Worm (Caenorhabditis elegans): ENCODE results near the gene cex-2.

The cex-2 gene

DNA sequence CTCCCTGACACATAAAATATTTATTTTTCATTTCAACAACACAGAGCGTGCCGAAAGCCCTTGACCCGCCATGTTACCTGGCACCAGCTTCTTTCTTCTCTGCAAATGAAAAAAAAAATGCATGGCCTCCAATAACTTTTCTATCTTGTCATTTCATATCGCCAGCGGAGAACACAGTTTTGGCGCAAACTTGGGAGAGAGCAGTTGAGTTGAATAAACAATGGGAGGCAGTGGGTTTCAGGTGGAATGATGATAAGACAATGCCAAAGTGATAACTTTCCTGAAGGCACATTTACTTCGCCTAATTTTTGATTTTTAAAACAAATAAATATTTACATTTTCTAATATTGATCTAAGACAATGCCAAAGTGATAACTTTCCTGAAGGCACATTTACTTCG, 34.0 kb downstream of the cex-2 start:
- TF ChIP-seq nhr-12 (tag; optimal IDR thresholded peaks at IDR 0.05) (no peak), hlh-1 (tag; optimal IDR thresholded peaks at IDR 0.05) (no peak), unc-62 (GFP tag; optimal IDR thresholded peaks at IDR 0.05) (no peak), flh-1 (GFP tag; optimal IDR thresholded peaks at IDR 0.05) (no peak), sem-2 (GFP tag; optimal IDR thresholded peaks at IDR 0.05) (no peak), nhr-28 (tag; optimal IDR thresholded peaks at IDR 0.05) (no peak), ham-2 (GFP tag; optimal IDR thresholded peaks at IDR 0.05) (no peak), sptf-1 (tag; optimal IDR thresholded peaks at IDR 0.05) (no peak), lsy-2 (tag; optimal IDR thresholded peaks at IDR 0.05) (no peak), lin-13 (tag; optimal IDR thresholded peaks at IDR 0.05) (no peak), mab-5 (tag; optimal IDR thresholded peaks at IDR 0.05) (no peak), cnd-1 (tag; optimal IDR thresholded peaks at IDR 0.05) (no peak), bed-3 (GFP tag; optimal IDR thresholded peaks at IDR 0.05) (no peak)

ce11 chrII:7795299-7795698, 39.9 kb downstream of the cex-2 start:
- TF ChIP-seq flh-1 (GFP tag; optimal IDR thresholded peaks at IDR 0.05) (no peak), M03D4.4 (tag; optimal IDR thresholded peaks at IDR 0.05) (no peak), sem-2 (GFP tag; optimal IDR thresholded peaks at IDR 0.05) (no peak), ces-1 (GFP tag; optimal IDR thresholded peaks at IDR 0.05) (peak; percentile 52), nhr-237 (tag; optimal IDR thresholded peaks at IDR 0.05) (no peak), mab-5 (tag; optimal IDR thresholded peaks at IDR 0.05) (no peak), ztf-11 (tag; optimal IDR thresholded peaks at IDR 0.05) (no peak), ceh-83 (GFP tag; optimal IDR thresholded peaks at IDR 0.05) (no peak)

ce11 chrII:7794222-7794621, 41.0 kb downstream of the cex-2 start, which contains the start of gene glr-4:
Gene glr-4, minus strand, starts transcription at chrII:7794322.
- TF ChIP-seq unc-39 (tag; optimal IDR thresholded peaks at IDR 0.05) (no peak), drap-1 (GFP tag; optimal IDR thresholded peaks at IDR 0.05) (no peak), ces-1 (GFP tag; optimal IDR thresholded peaks at IDR 0.05) (peak; percentile 5), blmp-1 (tag; optimal IDR thresholded peaks at IDR 0.05) (no peak), lin-13 (tag; optimal IDR thresholded peaks at IDR 0.05) (no peak)

- no peak for TF ChIP-seq sem-2 (GFP tag; optimal IDR thresholded peaks at IDR 0.05)
- TF ChIP-seq tbx-8 (GFP tag; optimal IDR thresholded peaks at IDR 0.05), result no peak
- TF ChIP-seq lin-32 (GFP tag; optimal IDR thresholded peaks at IDR 0.05), result no peak
- no peak for TF ChIP-seq unc-120 (tag; optimal IDR thresholded peaks at IDR 0.05; ENCODE audit: poor library complexity, severe bottlenecking)
- TF ChIP-seq drap-1 (GFP tag; optimal IDR thresholded peaks at IDR 0.05), result no peak
- TF ChIP-seq zip-8 (tag; optimal IDR thresholded peaks at IDR 0.05), result no peak
- TF ChIP-seq nhr-12 (tag; optimal IDR thresholded peaks at IDR 0.05), result no peak
- no peak for TF ChIP-seq ceh-43 (GFP tag; optimal IDR thresholded peaks at IDR 0.05)
- TF ChIP-seq ztf-11 (tag; optimal IDR thresholded peaks at IDR 0.05), result no peak
- no peak for TF ChIP-seq mab-5 (tag; optimal IDR thresholded peaks at IDR 0.05)
- TF ChIP-seq mep-1 (tag; optimal IDR thresholded peaks at IDR 0.05), result no peak
- TF ChIP-seq blmp-1 (tag; optimal IDR thresholded peaks at IDR 0.05), result no peak
- no peak for TF ChIP-seq nhr-2 (tag; optimal IDR thresholded peaks at IDR 0.05)
- TF ChIP-seq unc-39 (tag; optimal IDR thresholded peaks at IDR 0.05), result no peak
These were observed 42.7 kb downstream of the cex-2 start for ce11 chrII:7792514-7792913.

DNA sequence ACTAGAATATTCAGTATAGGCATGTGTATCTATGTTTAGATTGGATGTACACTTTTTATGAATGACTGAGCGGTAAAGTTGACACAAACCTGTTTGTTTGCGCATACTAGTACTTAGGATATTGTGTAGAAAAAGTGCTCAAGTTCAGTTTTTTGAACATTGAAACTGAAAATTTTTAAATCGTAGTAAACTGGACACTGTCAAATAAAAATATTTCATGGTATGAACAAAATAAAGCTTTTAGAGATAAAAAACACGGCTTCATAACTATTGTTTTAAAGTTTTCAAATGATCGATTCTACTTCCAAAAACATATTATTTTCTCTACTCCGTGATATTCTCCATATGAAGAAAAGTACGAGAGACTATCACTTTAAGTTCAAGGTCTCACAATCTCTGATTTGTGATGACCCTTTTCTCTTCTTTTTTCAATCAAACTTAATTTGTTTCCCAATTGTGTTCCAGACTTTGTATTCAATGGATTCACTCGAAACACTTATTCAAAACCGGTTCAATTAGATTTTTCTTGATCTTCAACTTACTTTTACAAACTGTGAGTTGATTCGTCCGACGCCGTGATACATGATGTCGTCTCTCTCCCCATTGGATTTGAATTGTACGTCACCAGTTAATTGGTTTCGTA, 43.7 kb downstream of the cex-2 start:
- TF ChIP-seq sptf-1 (tag; optimal IDR thresholded peaks at IDR 0.05) (no peak), flh-1 (GFP tag; optimal IDR thresholded peaks at IDR 0.05) (no peak), drap-1 (GFP tag; optimal IDR thresholded peaks at IDR 0.05) (no peak), cnd-1 (tag; optimal IDR thresholded peaks at IDR 0.05) (no peak), mab-5 (tag; optimal IDR thresholded peaks at IDR 0.05) (no peak), zip-8 (tag; optimal IDR thresholded peaks at IDR 0.05) (no peak), bed-3 (GFP tag; optimal IDR thresholded peaks at IDR 0.05) (no peak), unc-62 (GFP tag; optimal IDR thresholded peaks at IDR 0.05) (no peak), ztf-11 (tag; optimal IDR thresholded peaks at IDR 0.05) (no peak), nhr-237 (tag; optimal IDR thresholded peaks at IDR 0.05) (no peak), unc-39 (tag; optimal IDR thresholded peaks at IDR 0.05) (no peak), pha-4 (tag; optimal IDR thresholded peaks at IDR 0.05) (no peak), ceh-43 (GFP tag; optimal IDR thresholded peaks at IDR 0.05) (no peak), nhr-2 (tag; optimal IDR thresholded peaks at IDR 0.05) (no peak), elt-3 (tag; optimal IDR thresholded peaks at IDR 0.05) (no peak), blmp-1 (tag; optimal IDR thresholded peaks at IDR 0.05) (no peak), unc-120 (tag; optimal IDR thresholded peaks at IDR 0.05; ENCODE audit: poor library complexity, severe bottlenecking) (no peak), hlh-1 (tag; optimal IDR thresholded peaks at IDR 0.05) (no peak)
